Worm (Caenorhabditis elegans): ENCODE results near the gene tftc-3.

Gene tftc-3

DNA sequence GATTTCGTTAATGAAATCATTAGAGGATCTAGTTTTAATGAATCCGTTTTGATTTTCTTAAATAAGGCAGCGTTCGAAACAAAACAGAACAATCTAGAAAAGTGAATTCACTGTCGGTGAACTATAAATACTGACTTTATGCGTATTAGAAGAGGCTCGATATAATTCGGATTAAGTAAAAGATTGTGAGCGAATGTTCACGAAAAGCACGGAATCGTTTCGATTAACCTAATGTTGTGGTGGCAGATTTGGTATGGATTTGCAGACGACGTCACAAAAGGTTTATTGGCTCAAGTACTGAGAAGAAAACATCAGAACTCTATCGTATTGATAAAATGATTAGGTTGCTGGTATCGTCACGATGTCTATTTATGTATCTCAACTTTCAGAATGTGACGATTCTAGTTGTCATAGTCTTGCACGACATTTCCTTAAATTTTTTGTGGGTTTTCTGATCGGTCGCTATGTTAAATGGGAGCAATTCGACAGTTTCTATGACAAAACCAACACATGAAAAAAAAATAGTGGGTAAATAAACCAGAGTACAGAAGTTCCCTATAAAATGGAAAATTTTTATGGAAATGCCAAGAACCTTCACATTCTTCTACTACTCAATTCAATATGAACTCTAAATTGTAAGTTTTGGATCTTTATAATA lies 19.2 kb upstream of the tftc-3 start, which contains the start of the genes pyt-1 and fipr-7:
TSS of gene pyt-1 (minus strand) at position 101 of the 658 bp plus-strand sequence.
TSS of gene fipr-7 (plus strand) at position 608 of the 658 bp plus-strand sequence.
- no peak for TF ChIP-seq cog-1 (tag; optimal IDR thresholded peaks at IDR 0.05)
- TF ChIP-seq flt-1 (GFP tag; IDR thresholded peaks at IDR 0.05) = no peak
- TF ChIP-seq med-1 (GFP tag; optimal IDR thresholded peaks at IDR 0.05; ENCODE audit: insufficient read depth) = no peak
- TF ChIP-seq klf-2 (GFP tag; conservative IDR thresholded peaks at IDR 0.05) = no peak

DNA sequence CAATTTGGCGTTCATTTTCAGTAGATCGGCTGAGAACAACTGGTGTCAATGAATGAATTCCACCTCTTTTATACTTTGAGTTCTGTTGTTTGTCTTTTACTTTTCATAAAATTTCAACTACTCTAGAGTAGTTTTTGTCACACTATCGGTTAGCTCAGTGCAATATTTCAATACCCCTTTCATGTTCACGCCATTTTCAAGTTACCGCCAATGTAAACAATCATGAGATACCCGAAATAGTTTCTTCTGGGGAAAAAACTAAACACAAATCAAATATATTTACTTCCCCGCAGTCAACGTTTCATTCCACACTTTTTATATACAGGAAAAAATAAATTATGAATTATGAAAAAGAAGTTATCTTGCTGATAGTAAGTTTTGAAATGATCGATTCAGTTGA lies 18.2 kb upstream of the tftc-3 start, which contains the start of gene fipr-4:
TSS of gene fipr-4 (minus strand) at position 101 of the 400 bp plus-strand sequence.
- TF ChIP-seq ztf-23 (GFP tag; IDR thresholded peaks at IDR 0.05) = no peak
- TF ChIP-seq tab-1 (GFP tag; IDR thresholded peaks at IDR 0.05) = no peak
- no peak for TF ChIP-seq cog-1 (tag; optimal IDR thresholded peaks at IDR 0.05)
- no peak for TF ChIP-seq klf-2 (GFP tag; conservative IDR thresholded peaks at IDR 0.05)
- no peak for TF ChIP-seq T22C8.4 (GFP tag; IDR thresholded peaks at IDR 0.05)
- no peak for TF ChIP-seq ztf-29 (GFP tag; IDR thresholded peaks at IDR 0.05)
- TF ChIP-seq flt-1 (GFP tag; IDR thresholded peaks at IDR 0.05) = no peak
- no peak for TF ChIP-seq ref-1 (GFP tag; conservative IDR thresholded peaks at IDR 0.05)
- no peak for TF ChIP-seq med-1 (GFP tag; optimal IDR thresholded peaks at IDR 0.05; ENCODE audit: insufficient read depth)

DNA sequence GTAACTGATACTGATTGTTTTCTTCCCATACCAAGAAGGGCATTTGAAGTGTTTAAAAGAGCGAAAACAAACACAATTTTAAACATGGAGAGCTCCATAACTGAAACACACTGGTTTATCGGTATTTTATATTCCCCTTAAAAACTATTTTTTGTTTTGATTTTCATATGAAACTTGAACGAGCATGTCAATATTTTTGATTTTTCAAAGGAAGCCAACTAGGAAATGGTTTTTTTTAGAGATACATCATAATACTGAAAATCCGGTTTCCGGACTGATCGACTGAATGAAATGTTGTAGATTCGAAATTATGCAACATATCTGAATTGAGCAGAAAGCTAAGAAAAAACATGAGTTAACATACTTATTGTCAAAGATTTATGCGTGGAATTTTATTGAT lies 17.2 kb upstream of the tftc-3 start, which contains the start of gene ttr-19:
TSS of gene ttr-19 (minus strand) at position 101 of the 400 bp plus-strand sequence.
- TF ChIP-seq T22C8.4 (GFP tag; IDR thresholded peaks at IDR 0.05) (no peak), ztf-23 (GFP tag; IDR thresholded peaks at IDR 0.05) (no peak), flt-1 (GFP tag; IDR thresholded peaks at IDR 0.05) (no peak), tab-1 (GFP tag; IDR thresholded peaks at IDR 0.05) (no peak), ref-1 (GFP tag; conservative IDR thresholded peaks at IDR 0.05) (no peak), cog-1 (tag; optimal IDR thresholded peaks at IDR 0.05) (no peak), med-1 (GFP tag; optimal IDR thresholded peaks at IDR 0.05; ENCODE audit: insufficient read depth) (no peak), klf-2 (GFP tag; conservative IDR thresholded peaks at IDR 0.05) (no peak), ztf-29 (GFP tag; IDR thresholded peaks at IDR 0.05) (no peak)

DNA sequence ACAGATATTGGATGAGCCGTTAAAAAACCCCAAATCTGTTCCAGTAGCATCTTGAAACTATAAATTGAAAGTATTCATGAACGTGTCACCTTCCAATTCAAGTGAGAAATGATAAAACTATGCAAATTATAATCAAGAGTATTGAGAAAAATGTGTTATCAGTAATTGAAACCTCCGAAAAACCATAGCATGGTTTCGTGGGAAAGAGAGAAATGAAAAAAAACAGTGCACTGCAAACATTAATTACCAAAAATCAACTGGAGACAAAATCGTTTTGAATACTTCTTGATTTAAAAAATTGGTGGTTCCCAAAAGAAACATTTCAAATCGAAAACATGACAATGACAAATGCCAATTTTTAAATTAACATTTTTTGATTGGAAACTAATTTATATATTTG lies 15.5 kb upstream of the tftc-3 start, which contains the start of gene daf-36:
TSS of gene daf-36 (minus strand) at position 101 of the 400 bp plus-strand sequence.
- TF ChIP-seq ztf-29 (GFP tag; IDR thresholded peaks at IDR 0.05) = no peak
- no peak for TF ChIP-seq ref-1 (GFP tag; conservative IDR thresholded peaks at IDR 0.05)
- TF ChIP-seq T22C8.4 (GFP tag; IDR thresholded peaks at IDR 0.05) = no peak
- TF ChIP-seq med-1 (GFP tag; optimal IDR thresholded peaks at IDR 0.05; ENCODE audit: insufficient read depth) = no peak

DNA sequence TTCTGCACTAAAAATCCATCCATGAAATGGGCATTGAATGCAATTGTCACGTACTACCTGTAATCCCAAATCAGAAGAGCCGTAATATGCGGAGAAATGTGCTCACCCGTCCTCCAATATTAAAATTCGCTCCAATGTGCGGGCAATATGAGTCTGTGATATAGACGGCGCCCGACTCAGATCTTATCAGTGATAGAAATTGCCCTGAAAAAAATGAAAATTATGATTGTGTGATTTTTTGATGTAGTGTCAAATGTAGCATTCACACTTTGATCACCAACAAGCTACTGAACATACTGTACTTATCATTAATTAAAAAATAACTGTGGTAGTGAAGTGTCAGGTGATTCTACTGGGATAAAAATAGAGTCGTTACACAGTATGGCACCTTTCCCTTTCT lies 14.5 kb upstream of the tftc-3 start:
- TF ChIP-seq tab-1 (GFP tag; IDR thresholded peaks at IDR 0.05) (no peak), ref-1 (GFP tag; conservative IDR thresholded peaks at IDR 0.05) (no peak), T22C8.4 (GFP tag; IDR thresholded peaks at IDR 0.05) (no peak)

DNA sequence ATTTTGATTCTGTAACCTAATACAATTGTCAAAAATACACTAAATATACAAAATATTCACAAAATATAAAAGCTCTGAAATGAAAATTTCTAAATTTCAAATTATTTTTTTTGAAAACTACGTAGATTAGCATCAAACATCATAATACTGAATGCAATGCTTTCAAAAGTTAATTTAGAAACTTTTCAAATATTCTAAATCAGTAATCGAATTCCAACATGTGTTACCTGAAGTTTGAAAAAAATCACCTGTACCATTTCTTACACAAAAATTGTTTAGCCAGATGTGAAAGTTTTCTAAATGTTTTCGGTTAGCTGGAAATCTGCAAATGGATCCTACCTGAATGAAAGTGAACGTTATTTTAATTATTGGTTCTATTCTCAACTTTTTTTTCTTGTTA lies 11.9 kb upstream of the tftc-3 start, which contains the start of gene C12D8.20:
TSS of gene C12D8.20 (plus strand) at position 301 of the 400 bp plus-strand sequence.
- TF ChIP-seq ref-1 (GFP tag; conservative IDR thresholded peaks at IDR 0.05) = no peak

DNA sequence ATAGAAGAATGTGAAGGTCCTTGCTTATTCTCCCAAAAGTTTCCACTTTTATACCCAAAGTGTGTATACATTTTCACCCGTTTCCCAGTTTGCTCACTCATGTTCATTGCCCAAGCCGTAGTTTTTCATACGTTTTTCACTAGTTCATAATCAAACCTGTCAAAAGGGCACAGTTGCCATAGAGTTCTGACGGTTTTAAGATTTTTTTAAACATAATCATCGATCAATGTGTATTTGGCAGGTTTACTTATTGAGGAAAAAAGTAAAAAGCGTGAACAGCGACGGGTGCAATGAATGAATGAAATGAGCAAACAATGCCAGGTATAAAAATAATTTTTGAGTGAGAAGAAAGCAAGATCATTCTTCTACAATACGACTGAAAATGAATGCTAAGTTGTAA lies 11.2 kb upstream of the tftc-3 start, which contains the start of the genes fipr-5 and fipr-9:
TSS of gene fipr-5 (minus strand) at position 101 of the 400 bp plus-strand sequence.
TSS of gene fipr-9 (plus strand) at position 346 of the 400 bp plus-strand sequence.
- TF ChIP-seq T22C8.4 (GFP tag; IDR thresholded peaks at IDR 0.05) = no peak
- TF ChIP-seq flt-1 (GFP tag; IDR thresholded peaks at IDR 0.05) = no peak
- no peak for TF ChIP-seq med-1 (GFP tag; optimal IDR thresholded peaks at IDR 0.05; ENCODE audit: insufficient read depth)

DNA sequence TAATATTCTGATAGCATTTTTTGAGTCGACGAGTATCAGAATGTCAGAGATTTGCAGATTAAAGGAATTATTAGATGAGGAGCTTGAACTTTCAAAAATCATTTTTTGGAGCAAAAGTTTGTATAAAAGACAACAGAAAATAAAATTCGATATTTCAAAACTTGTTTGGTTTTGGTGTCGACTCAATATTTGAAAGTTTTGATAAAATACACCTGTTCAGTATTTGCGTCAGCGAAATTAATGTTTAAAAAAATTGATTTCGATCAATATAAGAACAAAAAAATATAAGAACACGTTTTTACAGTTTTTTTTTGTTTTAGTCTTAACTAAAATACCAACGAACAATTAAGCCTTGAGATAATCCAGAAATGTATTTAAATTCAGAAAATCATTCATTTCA lies 10.5 kb upstream of the tftc-3 start, which contains the start of gene C12D8.13:
TSS of gene C12D8.13 (minus strand) at position 101 of the 400 bp plus-strand sequence.
- TF ChIP-seq ref-1 (GFP tag; conservative IDR thresholded peaks at IDR 0.05) = no peak

DNA sequence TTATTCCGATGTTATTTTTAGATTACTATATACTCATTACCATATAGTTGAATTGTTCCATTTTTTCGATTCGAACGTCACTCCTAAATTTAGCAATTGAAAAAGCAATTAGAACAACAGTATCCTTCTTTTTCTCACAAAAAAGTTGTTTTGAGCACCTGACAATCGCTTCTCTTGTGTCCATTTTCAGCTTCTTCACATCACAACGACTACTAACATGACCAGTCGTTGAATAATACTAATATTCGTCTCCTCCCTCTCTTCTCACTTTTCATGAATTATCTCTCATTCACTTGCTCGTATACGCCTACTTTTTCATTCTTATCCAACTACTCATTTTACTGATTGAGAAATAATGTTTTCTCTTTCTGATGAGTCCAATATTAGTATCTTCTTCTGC lies 6.6 kb upstream of the tftc-3 start, which contains the start of gene ZK856.14:
TSS of gene ZK856.14 (plus strand) at position 301 of the 400 bp plus-strand sequence.
- no peak for TF ChIP-seq cog-1 (tag; optimal IDR thresholded peaks at IDR 0.05)
- TF ChIP-seq ref-1 (GFP tag; conservative IDR thresholded peaks at IDR 0.05) = no peak
- TF ChIP-seq tab-1 (GFP tag; IDR thresholded peaks at IDR 0.05) = no peak
- no peak for TF ChIP-seq T22C8.4 (GFP tag; IDR thresholded peaks at IDR 0.05)
- TF ChIP-seq klf-2 (GFP tag; conservative IDR thresholded peaks at IDR 0.05) = no peak
- TF ChIP-seq ztf-23 (GFP tag; IDR thresholded peaks at IDR 0.05) = no peak
- no peak for TF ChIP-seq med-1 (GFP tag; optimal IDR thresholded peaks at IDR 0.05; ENCODE audit: insufficient read depth)
- no peak for TF ChIP-seq ztf-29 (GFP tag; IDR thresholded peaks at IDR 0.05)
- no peak for TF ChIP-seq flt-1 (GFP tag; IDR thresholded peaks at IDR 0.05)

DNA sequence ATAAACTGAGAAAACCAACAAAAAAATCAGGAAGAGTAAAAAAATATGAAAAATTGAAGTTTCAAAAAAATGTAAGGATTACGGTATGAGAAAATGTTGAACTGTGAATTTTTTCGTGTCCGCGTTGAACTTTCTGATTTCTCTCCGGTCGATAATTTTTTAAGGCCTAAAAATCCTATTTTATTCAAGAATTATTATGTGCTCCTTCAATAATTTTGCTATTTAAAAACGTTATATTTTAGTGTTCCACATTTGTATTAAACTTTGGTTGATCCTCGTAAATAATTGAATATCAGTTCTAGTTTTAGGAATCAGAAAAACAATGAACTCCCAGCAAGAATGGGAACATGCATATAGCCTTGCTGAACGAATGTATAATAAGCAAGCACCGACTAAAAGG lies 2.5 kb upstream of the tftc-3 start, which contains the start of gene hpo-40:
TSS of gene hpo-40 (plus strand) at position 301 of the 400 bp plus-strand sequence.
- no peak for TF ChIP-seq klf-2 (GFP tag; conservative IDR thresholded peaks at IDR 0.05)
- TF ChIP-seq med-1 (GFP tag; optimal IDR thresholded peaks at IDR 0.05; ENCODE audit: insufficient read depth) = no peak
- TF ChIP-seq ztf-23 (GFP tag; IDR thresholded peaks at IDR 0.05) = no peak
- TF ChIP-seq ref-1 (GFP tag; conservative IDR thresholded peaks at IDR 0.05) = no peak
- TF ChIP-seq flt-1 (GFP tag; IDR thresholded peaks at IDR 0.05) = no peak
- no peak for TF ChIP-seq cog-1 (tag; optimal IDR thresholded peaks at IDR 0.05)
- no peak for TF ChIP-seq ztf-29 (GFP tag; IDR thresholded peaks at IDR 0.05)
- TF ChIP-seq tab-1 (GFP tag; IDR thresholded peaks at IDR 0.05) = no peak
- TF ChIP-seq T22C8.4 (GFP tag; IDR thresholded peaks at IDR 0.05) = no peak

Data from whole organism, midembryonic.